Fruit fly (Drosophila melanogaster) Kc167 (cell line): ENCODE data around the gene CG5149.

Experiments
- Myc ChIP-seq: fragments of >200 bp; optimal IDR thresholded peaks from 2 replicates; lab custom pipeline; 2017; ENCODE audit warnings: missing external identifiers
- Sin3A ChIP-seq: fragments of >200 bp; optimal IDR thresholded peaks from 2 replicates; lab custom pipeline; 2018; ENCODE audit warnings: missing external identifiers
- h ChIP-seq: fragments of >200 bp; optimal IDR thresholded peaks from 3 replicates; lab custom pipeline; 2018; ENCODE audit warnings: missing external identifiers
- insv ChIP-seq: fragments of >200 bp; optimal IDR thresholded peaks from 3 replicates; lab custom pipeline; 2018; ENCODE audit warnings: missing external identifiers
- psq ChIP-seq: fragments of >200 bp; optimal IDR thresholded peaks from 2 replicates; lab custom pipeline; 2017; ENCODE audit warnings: missing external identifiers
- ttk ChIP-seq: sonication (Bioruptor generic); optimal IDR thresholded peaks from 2 replicates; lab custom pipeline; 2017; ENCODE audit warnings: missing external identifiers

Gene CG5149

dm6 chr2L:7387813-7388558 is at the start of gene CG5149, which contains the start of gene gudu:
Gene CG5149 (minus strand): TSS chr2L:7388253.
Gene gudu (plus strand): TSS chr2L:7388508.
- TF ChIP-seq psq, result no peak
- TF ChIP-seq insv (lab: Kevin White, UChicago), result no peak
- no peak for TF ChIP-seq h (lab: Kevin White, UChicago)
- no peak for TF ChIP-seq ttk (lab: Kevin White, UChicago)
- TF ChIP-seq Myc (lab: Kevin White, UChicago), result no peak
- TF ChIP-seq Sin3A (lab: Kevin White, UChicago), result no peak

- TF ChIP-seq Myc (lab: Kevin White, UChicago), result no peak
- no peak for TF ChIP-seq Sin3A (lab: Kevin White, UChicago)
- TF ChIP-seq insv (lab: Kevin White, UChicago), result no peak
- TF ChIP-seq h (lab: Kevin White, UChicago), result no peak
- TF ChIP-seq ttk (lab: Kevin White, UChicago), result no peak
- no peak for TF ChIP-seq psq
Observed at dm6 chr2L:7437325-7437707, 49.3 kb upstream of the CG5149 start, which contains the start of gene CG5973. Gene CG5973 (plus strand): TSS chr2L:7437492.

dm6 chr2L:7436492-7437324 is 48.7 kb upstream of the CG5149 start:
- TF ChIP-seq ttk (lab: Kevin White, UChicago), result no peak

- TF ChIP-seq h (lab: Kevin White, UChicago) (no peak), psq (no peak), Myc (lab: Kevin White, UChicago) (no peak)
Observed at dm6 chr2L:7435475-7435874, 47.4 kb upstream of the CG5149 start.

dm6 chr2L:7434737-7435356 is 46.8 kb upstream of the CG5149 start:
- TF ChIP-seq Sin3A (lab: Kevin White, UChicago), result no peak
- TF ChIP-seq insv (lab: Kevin White, UChicago), result no peak
- TF ChIP-seq psq, result no peak
- no peak for TF ChIP-seq ttk (lab: Kevin White, UChicago)
- TF ChIP-seq Myc (lab: Kevin White, UChicago), result no peak
- no peak for TF ChIP-seq h (lab: Kevin White, UChicago)

dm6 chr2L:7433957-7434736 is 46.1 kb upstream of the CG5149 start:
- no peak for TF ChIP-seq Sin3A (lab: Kevin White, UChicago)
- TF ChIP-seq insv (lab: Kevin White, UChicago), result no peak
- no peak for TF ChIP-seq ttk (lab: Kevin White, UChicago)
- no peak for TF ChIP-seq Myc (lab: Kevin White, UChicago)
- no peak for TF ChIP-seq h (lab: Kevin White, UChicago)
- TF ChIP-seq psq, result no peak

- no peak for TF ChIP-seq insv (lab: Kevin White, UChicago)
- TF ChIP-seq Sin3A (lab: Kevin White, UChicago), result no peak
- TF ChIP-seq psq, result no peak
- TF ChIP-seq h (lab: Kevin White, UChicago), result no peak
- no peak for TF ChIP-seq Myc (lab: Kevin White, UChicago)
- no peak for TF ChIP-seq ttk (lab: Kevin White, UChicago)
Observed at dm6 chr2L:7433337-7433956, 45.4 kb upstream of the CG5149 start, which contains the start of gene CG5958. Gene CG5958 (minus strand): TSS chr2L:7433516.

- TF ChIP-seq insv (lab: Kevin White, UChicago) (no peak), psq (no peak), ttk (lab: Kevin White, UChicago) (no peak), Sin3A (lab: Kevin White, UChicago) (no peak), Myc (lab: Kevin White, UChicago) (no peak), h (lab: Kevin White, UChicago) (no peak)
Observed at dm6 chr2L:7431861-7432601, 44.0 kb upstream of the CG5149 start.

dm6 chr2L:7430313-7430712 is 42.3 kb upstream of the CG5149 start:
- TF ChIP-seq h (lab: Kevin White, UChicago), result no peak
- TF ChIP-seq Sin3A (lab: Kevin White, UChicago), result no peak
- TF ChIP-seq psq, result no peak
- no peak for TF ChIP-seq insv (lab: Kevin White, UChicago)
- no peak for TF ChIP-seq ttk (lab: Kevin White, UChicago)
- no peak for TF ChIP-seq Myc (lab: Kevin White, UChicago)

dm6 chr2L:7427786-7428137 is 39.7 kb upstream of the CG5149 start:
- TF ChIP-seq h (lab: Kevin White, UChicago) (no peak), Myc (lab: Kevin White, UChicago) (no peak), Sin3A (lab: Kevin White, UChicago) (no peak), insv (lab: Kevin White, UChicago) (no peak), psq (no peak), ttk (lab: Kevin White, UChicago) (no peak)
